Fruit fly (Drosophila melanogaster) whole organism, prepupa: ENCODE measurements around the gene CG32259.
A peak's percentile ranks its signal among the peaks of the same experiment; 100 is the strongest.

Experiments used
- Blimp-1 ChIP-seq: fragments of 200-800 bp; sonication (Bioruptor generic); optimal IDR thresholded peaks from 3 replicates; lab custom pipeline; 2017; ENCODE audit warnings: missing biosample characterization, missing genetic modification characterization, mild to moderate bottlenecking, moderate library complexity, missing genetic modification reagents
- CG10631 ChIP-seq: fragments of 200-800 bp; sonication (Bioruptor generic); optimal IDR thresholded peaks from 2 replicates; lab custom pipeline; 2016; ENCODE audit warnings: missing biosample characterization, missing genetic modification characterization
- CG10669 ChIP-seq: fragments of 200-800 bp; sonication (Bioruptor generic); optimal IDR thresholded peaks from 3 replicates; lab custom pipeline; 2018; ENCODE audit warnings: missing biosample characterization, mild to moderate bottlenecking, missing genetic modification characterization, moderate library complexity
- CG11294 ChIP-seq: fragments of 200-800 bp; sonication (Bioruptor generic); IDR thresholded peaks from 2 replicates; pipeline ENCODE4 v1.3.6; 2022; ENCODE audit warnings: missing biosample characterization, missing genetic modification characterization
- CG11762 ChIP-seq: fragments of 200-800 bp; sonication (Bioruptor generic); optimal IDR thresholded peaks from 3 replicates; lab custom pipeline; 2016; ENCODE audit warnings: missing biosample characterization, missing genetic modification characterization; ENCODE audit not compliant: insufficient read depth
- CG11902 ChIP-seq: fragments of 200-800 bp; sonication (Bioruptor generic); optimal IDR thresholded peaks from 3 replicates; lab custom pipeline; 2016; ENCODE audit warnings: missing biosample characterization, missing genetic modification characterization
- CG1621 ChIP-seq: fragments of 200-800 bp; sonication (Bioruptor generic); optimal IDR thresholded peaks from 3 replicates; lab custom pipeline; 2018; ENCODE audit warnings: missing biosample characterization, mild to moderate bottlenecking, missing genetic modification characterization
- CG16779 ChIP-seq: fragments of 200-800 bp; sonication (Bioruptor generic); optimal IDR thresholded peaks from 3 replicates; lab custom pipeline; 2017; ENCODE audit warnings: missing biosample characterization, mild to moderate bottlenecking, missing genetic modification characterization
- CG3032 ChIP-seq: fragments of 200-800 bp; optimal IDR thresholded peaks from 2 replicates; lab custom pipeline; 2019; ENCODE audit warnings: missing biosample characterization, mild to moderate bottlenecking, missing genetic modification characterization, moderate library complexity
- CG32006 ChIP-seq: fragments of 200-800 bp; sonication (Bioruptor generic); optimal IDR thresholded peaks from 3 replicates; lab custom pipeline; 2017; ENCODE audit warnings: missing biosample characterization, mild to moderate bottlenecking, missing genetic modification characterization
- CG3919 ChIP-seq: fragments of 200-800 bp; sonication (Bioruptor generic); optimal IDR thresholded peaks from 3 replicates; lab custom pipeline; 2016; ENCODE audit warnings: missing biosample characterization, missing genetic modification characterization
- CG6163 ChIP-seq: fragments of 200-800 bp; sonication (Bioruptor generic); IDR thresholded peaks from 3 replicates; pipeline ENCODE4 v1.3.6; 2022; ENCODE audit warnings: missing biosample characterization, missing genetic modification characterization
- CG6276 ChIP-seq: fragments of 200-800 bp; sonication (Bioruptor generic); optimal IDR thresholded peaks from 2 replicates; lab custom pipeline; 2017; ENCODE audit warnings: missing biosample characterization, mild to moderate bottlenecking, missing genetic modification characterization
- CG6808 ChIP-seq: fragments of 200-800 bp; sonication (Bioruptor generic); optimal IDR thresholded peaks from 3 replicates; lab custom pipeline; 2017; ENCODE audit warnings: missing biosample characterization, missing genetic modification characterization, mild to moderate bottlenecking, moderate library complexity, missing genetic modification reagents
- CG6854 ChIP-seq: fragments of 200-800 bp; sonication (Bioruptor generic); optimal IDR thresholded peaks from 2 replicates; lab custom pipeline; 2017; ENCODE audit warnings: missing biosample characterization, mild to moderate bottlenecking, missing genetic modification characterization
- CG8119 ChIP-seq: fragments of 200-800 bp; sonication (Bioruptor generic); IDR thresholded peaks from 3 replicates; pipeline ENCODE4 v1.3.6; 2022; ENCODE audit warnings: missing biosample characterization, missing genetic modification characterization
- CG8632 ChIP-seq: fragments of 200-800 bp; sonication (Bioruptor generic); optimal IDR thresholded peaks from 3 replicates; lab custom pipeline; 2016; ENCODE audit warnings: missing biosample characterization, missing genetic modification characterization
- CG9139 ChIP-seq: fragments of 200-800 bp; sonication (Bioruptor generic); optimal IDR thresholded peaks from 3 replicates; lab custom pipeline; 2017; ENCODE audit warnings: missing biosample characterization, mild to moderate bottlenecking, missing genetic modification characterization
- Eip78C ChIP-seq: fragments of 200-800 bp; sonication (Bioruptor generic); peaks from one replicate; lab custom pipeline; 2016; ENCODE audit warnings: missing biosample characterization, missing genetic modification characterization
- Ets96B ChIP-seq: fragments of 200-800 bp; optimal IDR thresholded peaks from 2 replicates; lab custom pipeline; 2019; ENCODE audit warnings: missing biosample characterization, mild to moderate bottlenecking, missing genetic modification characterization, moderate library complexity
- Gug ChIP-seq: fragments of 200-800 bp; sonication (Bioruptor generic); IDR thresholded peaks from 2 replicates; pipeline ENCODE4 v1.3.6; 2022; ENCODE audit warnings: missing biosample characterization, missing genetic modification characterization
- Sox15 ChIP-seq: fragments of 200-800 bp; sonication (Bioruptor generic); optimal IDR thresholded peaks from 3 replicates; lab custom pipeline; 2016; ENCODE audit warnings: missing biosample characterization, missing genetic modification characterization
- achi ChIP-seq: fragments of 200-800 bp; sonication (Bioruptor generic); optimal IDR thresholded peaks from 3 replicates; lab custom pipeline; 2016; ENCODE audit warnings: missing biosample characterization, missing genetic modification characterization
- acj6 ChIP-seq: fragments of 200-800 bp; sonication (Bioruptor generic); optimal IDR thresholded peaks from 3 replicates; lab custom pipeline; 2016; ENCODE audit warnings: missing biosample characterization, missing genetic modification characterization
- dsx ChIP-seq: fragments of 200-800 bp; optimal IDR thresholded peaks from 3 replicates; lab custom pipeline; 2019; ENCODE audit warnings: missing biosample characterization, mild to moderate bottlenecking, missing genetic modification characterization, moderate library complexity; ENCODE audit not compliant: poor library complexity, severe bottlenecking
- eg ChIP-seq: fragments of 200-800 bp; sonication (Bioruptor generic); IDR thresholded peaks from 3 replicates; pipeline ENCODE4 v1.3.6; 2022; ENCODE audit warnings: missing biosample characterization, missing genetic modification characterization
- fd59A ChIP-seq: fragments of 200-800 bp; sonication (Bioruptor generic); optimal IDR thresholded peaks from 2 replicates; lab custom pipeline; 2017; ENCODE audit warnings: missing biosample characterization, mild to moderate bottlenecking, missing genetic modification characterization, missing genetic modification reagents
- fd85E ChIP-seq: fragments of 200-800 bp; sonication (Bioruptor generic); optimal IDR thresholded peaks from 3 replicates; lab custom pipeline; 2016; ENCODE audit warnings: missing biosample characterization, missing genetic modification characterization
- lz ChIP-seq: fragments of 200-800 bp; sonication (Bioruptor generic); optimal IDR thresholded peaks from 3 replicates; lab custom pipeline; 2016; ENCODE audit warnings: missing biosample characterization, missing genetic modification characterization
- pdm3 ChIP-seq: fragments of 200-800 bp; sonication (Bioruptor generic); optimal IDR thresholded peaks from 3 replicates; lab custom pipeline; 2016; ENCODE audit warnings: missing biosample characterization, missing genetic modification characterization
- spab ChIP-seq: fragments of 200-800 bp; sonication (Bioruptor generic); optimal IDR thresholded peaks from 2 replicates; lab custom pipeline; 2017; ENCODE audit warnings: missing biosample characterization, mild to moderate bottlenecking, missing genetic modification characterization, missing genetic modification reagents
- ss ChIP-seq, 2 experiments: fragments of 200-800 bp; sonication (Bioruptor generic); optimal IDR thresholded peaks; 2 replicates in 1 of 2; 3 replicates in 1 of 2; lab custom pipeline; 2017 to 2018; ENCODE audit warnings: mild to moderate bottlenecking in 2 of 2, missing biosample characterization in 2 of 2, missing genetic modification characterization in 2 of 2, moderate library complexity in 1 of 2
- vri ChIP-seq: fragments of 200-800 bp; sonication (Bioruptor generic); optimal IDR thresholded peaks from 3 replicates; lab custom pipeline; 2016; ENCODE audit warnings: missing biosample characterization, mild to moderate bottlenecking, missing genetic modification characterization

The CG32259 gene

DNA sequence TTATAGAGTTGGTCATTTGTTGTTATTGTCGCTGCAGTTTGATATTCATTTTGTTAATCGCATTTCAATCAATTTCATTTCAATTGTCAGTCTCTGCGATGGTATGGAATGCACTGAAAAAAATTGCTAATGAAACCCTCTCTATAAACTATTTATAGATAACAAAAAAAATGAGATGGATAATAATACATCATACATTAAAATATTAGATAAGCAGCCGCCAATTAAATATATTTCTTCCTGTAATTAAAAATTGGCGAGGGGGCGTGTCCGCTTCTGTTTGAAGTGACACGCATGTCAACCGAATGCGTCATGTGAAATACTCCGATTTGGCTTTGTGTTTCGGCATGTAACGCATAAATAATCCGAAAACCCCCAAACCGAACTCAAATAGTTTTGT, 24.7 kb upstream of the CG32259 start:
- TF ChIP-seq pdm3 (GFP tag; lab: Kevin White, UChicago) (no peak), fd85E (GFP tag; lab: Kevin White, UChicago) (no peak), eg (0 out of 3 replicates have a peak, but pooled peaks have one; percentile 14)

DNA sequence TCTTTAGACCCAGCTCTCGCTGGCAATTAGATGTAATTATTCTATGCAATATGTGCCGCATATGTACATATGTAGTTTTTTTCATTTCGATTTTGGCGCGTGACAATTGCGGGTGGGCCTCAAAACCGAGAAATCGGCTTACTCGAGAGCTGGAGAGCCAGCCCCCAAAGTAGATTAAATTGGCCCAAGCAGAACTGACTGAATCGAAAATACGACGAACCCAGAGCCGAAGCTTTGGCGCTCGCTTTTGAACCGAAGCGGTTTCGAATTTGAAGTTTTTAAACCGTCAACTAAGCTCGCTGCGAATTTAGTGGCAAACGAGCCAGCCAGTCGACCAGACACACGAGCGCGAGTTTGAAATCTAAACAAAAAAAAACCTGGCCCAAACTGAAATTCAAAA, 22.9 kb upstream of the CG32259 start, which contains the start of gene CG1136:
TSS of gene CG1136 (plus strand) at position 308 of the 400 bp plus-strand sequence.
- TF ChIP-seq achi (GFP tag; lab: Kevin White, UChicago) (no peak), dsx (GFP tag; lab: Kevin White, UChicago) (no peak), eg (0 out of 3 replicates have a peak, but pooled peaks have one; percentile 11), CG8632 (GFP tag; lab: Kevin White, UChicago) (no peak), lz (GFP tag; lab: Kevin White, UChicago) (no peak)
- TF ChIP-seq, all 60 proteins: peak for 1

DNA sequence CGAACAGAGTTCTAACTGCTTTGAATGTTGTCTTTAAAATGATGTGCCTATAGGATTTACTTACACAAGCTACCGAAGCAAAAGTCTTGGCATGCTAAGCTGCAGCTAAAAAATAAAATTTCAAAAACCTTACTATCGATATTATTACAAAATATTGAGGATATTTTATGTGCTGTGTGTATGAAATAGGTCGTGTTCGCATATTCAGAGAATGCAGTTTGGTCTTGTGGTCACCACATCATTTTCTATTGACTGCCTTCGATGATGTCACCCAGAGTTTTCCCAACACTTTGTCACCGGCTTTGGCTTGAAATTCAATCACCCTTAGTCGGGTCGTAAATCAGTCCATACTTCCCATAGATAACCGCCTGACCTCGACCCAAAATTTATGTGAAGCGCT, 21.5 kb upstream of the CG32259 start, which contains the start of gene Dpy-30L2:
TSS of gene Dpy-30L2 (minus strand) at position 101 of the 400 bp plus-strand sequence.
- TF ChIP-seq Sox15 (GFP tag; lab: Kevin White, UChicago) (no peak), CG3919 (GFP tag; lab: Kevin White, UChicago) (no peak), CG11762 (no peak), CG6163 (no peak), CG10669 (GFP tag; lab: Kevin White, UChicago) (no peak), CG11902 (no peak), CG11294 (GFP tag; lab: Robert Waterston, UW) (no peak), acj6 (GFP tag; lab: Kevin White, UChicago) (no peak), Gug (GFP tag; lab: Robert Waterston, UW) (no peak), CG10631 (no peak), CG3032 (tag; lab: Kevin White, UChicago) (no peak), spab (GFP tag; lab: Kevin White, UChicago) (no peak), CG9139 (GFP tag; lab: Kevin White, UChicago) (no peak), lz (GFP tag; lab: Kevin White, UChicago) (no peak), Ets96B (tag; lab: Kevin White, UChicago) (no peak), CG6854 (GFP tag; lab: Kevin White, UChicago) (no peak), Eip78C (GFP tag; lab: Kevin White, UChicago) (no peak), fd59A (no peak)

DNA sequence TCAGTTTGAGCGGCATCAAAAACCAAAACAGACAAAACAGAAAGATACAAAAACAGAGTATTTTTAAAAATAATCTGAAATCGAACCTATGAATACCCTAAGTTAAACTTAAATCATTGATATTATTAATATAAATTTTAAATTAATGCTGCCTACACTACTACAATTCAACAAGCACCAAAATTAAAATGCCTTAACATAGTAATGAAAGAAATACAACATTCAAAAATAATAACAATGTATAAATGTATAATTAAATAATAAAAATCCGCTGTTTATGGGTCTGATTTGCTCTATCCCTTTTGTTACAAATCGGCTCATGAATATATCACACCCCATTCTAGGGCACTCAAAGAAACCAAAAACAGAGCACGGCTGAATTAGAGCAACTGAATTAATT, 20.1 kb upstream of the CG32259 start:
- TF ChIP-seq Eip78C (GFP tag; lab: Kevin White, UChicago) (peak; percentile 30), ss (GFP tag; optimal IDR thresholded peaks at IDR 0.05; lab: Kevin White, UChicago) (no peak)

DNA sequence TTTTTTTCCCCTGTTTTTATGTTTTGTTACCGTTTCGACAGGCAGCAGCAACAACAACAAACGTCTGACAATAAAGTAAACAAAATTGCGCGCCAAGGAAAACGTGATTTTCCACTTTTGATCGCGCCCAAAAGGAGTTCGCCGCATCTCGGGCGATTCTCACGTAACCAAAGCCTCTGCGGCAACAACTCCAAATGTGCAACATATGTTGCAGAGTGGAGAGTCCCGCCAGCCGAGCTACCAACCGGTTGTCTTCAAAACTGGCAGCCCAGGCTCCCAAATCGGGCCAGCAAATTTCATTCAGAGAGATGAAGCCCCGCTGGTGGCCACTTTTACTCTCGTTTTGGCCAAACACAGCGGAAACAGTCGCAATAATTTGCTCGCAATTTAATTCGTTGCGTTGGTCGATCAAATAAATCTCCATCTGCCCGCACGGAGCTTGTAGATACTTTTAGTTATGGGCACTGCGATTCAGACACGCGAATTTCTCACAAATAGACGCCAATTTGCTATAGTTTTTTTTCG, 13.7 kb upstream of the CG32259 start:
- TF ChIP-seq lz (GFP tag; lab: Kevin White, UChicago) (no peak), achi (GFP tag; lab: Kevin White, UChicago) (no peak), Ets96B (tag; lab: Kevin White, UChicago) (no peak), vri (peak; percentile 4), spab (GFP tag; lab: Kevin White, UChicago) (no peak), CG32006 (GFP tag; lab: Kevin White, UChicago) (no peak), CG11294 (GFP tag; lab: Robert Waterston, UW) (no peak), CG1621 (tag; lab: Kevin White, UChicago) (no peak), CG6854 (GFP tag; lab: Kevin White, UChicago) (peak; percentile 64), CG6276 (GFP tag; lab: Kevin White, UChicago) (no peak), dsx (GFP tag; lab: Kevin White, UChicago) (peak; percentile 77), CG16779 (tag; lab: Kevin White, UChicago) (no peak), CG6808 (GFP tag; lab: Kevin White, UChicago) (no peak), Sox15 (GFP tag; lab: Kevin White, UChicago) (no peak), Blimp-1 (GFP tag; lab: Kevin White, UChicago) (peak; percentile 91), CG8119 (0 out of 3 replicates have a peak, but pooled peaks have one; percentile 35)
